Fruit fly (Drosophila melanogaster) whole organism, embryonic: ENCODE data around the gene drm.

Experiments used
- Ada2b ChIP-seq: fragments of 200-800 bp; sonication (Bioruptor generic); IDR thresholded peaks from 2 replicates; pipeline ENCODE4 v1.3.6; 2022; ENCODE audit warnings: missing biosample characterization, missing genetic modification characterization
- CG1024 ChIP-seq: fragments of 200-800 bp; sonication (Bioruptor generic); IDR thresholded peaks from 2 replicates; pipeline ENCODE4 v1.3.6; 2022; ENCODE audit warnings: missing biosample characterization, missing genetic modification characterization
- CG10366 ChIP-seq: fragments of 200-800 bp; sonication (Bioruptor generic); IDR thresholded peaks from 2 replicates; pipeline ENCODE4 v1.3.6; 2022; ENCODE audit warnings: missing biosample characterization, missing genetic modification characterization
- CG10654 ChIP-seq: fragments of 200-800 bp; sonication (Bioruptor generic); optimal IDR thresholded peaks from 2 replicates; lab custom pipeline; 2016; ENCODE audit warnings: missing biosample characterization, missing genetic modification characterization
- CG1233 ChIP-seq: fragments of 200-800 bp; sonication (Bioruptor generic); optimal IDR thresholded peaks from 4 replicates; lab custom pipeline; 2018; ENCODE audit warnings: missing biosample characterization, mild to moderate bottlenecking, missing genetic modification characterization
- CG12659 ChIP-seq: fragments of 200-800 bp; sonication (Bioruptor generic); optimal IDR thresholded peaks from 3 replicates; lab custom pipeline; 2017; ENCODE audit warnings: mild to moderate bottlenecking, missing biosample characterization, missing genetic modification reagents, missing genetic modification characterization
- CG16813 ChIP-seq: fragments of 200-800 bp; sonication (Bioruptor generic); IDR thresholded peaks from 3 replicates; pipeline ENCODE4 v1.3.6; 2022; ENCODE audit warnings: missing biosample characterization, missing genetic modification characterization; ENCODE audit not compliant: partially characterized antibody
- CG17612 ChIP-seq: fragments of 200-800 bp; sonication (Bioruptor generic); IDR thresholded peaks from 2 replicates; pipeline ENCODE4 v1.3.6; 2022; ENCODE audit warnings: missing biosample characterization, missing genetic modification characterization
- CG2712 ChIP-seq: fragments of 200-800 bp; optimal IDR thresholded peaks from 3 replicates; lab custom pipeline; 2019; ENCODE audit warnings: missing biosample characterization, mild to moderate bottlenecking, missing genetic modification characterization, moderate library complexity
- CG30020 ChIP-seq: fragments of 200-800 bp; optimal IDR thresholded peaks from 2 replicates; lab custom pipeline; 2019; ENCODE audit warnings: missing biosample characterization, mild to moderate bottlenecking, missing genetic modification characterization, moderate library complexity
- CG30403 ChIP-seq: fragments of 200-800 bp; sonication (Bioruptor generic); optimal IDR thresholded peaks from 3 replicates; lab custom pipeline; 2016; ENCODE audit warnings: missing biosample characterization, missing genetic modification characterization
- CG31365 ChIP-seq: fragments of 200-800 bp; sonication (Bioruptor generic); optimal IDR thresholded peaks from 2 replicates; lab custom pipeline; 2018; ENCODE audit warnings: missing biosample characterization, mild to moderate bottlenecking, missing genetic modification characterization
- CG32772 ChIP-seq: fragments of 200-800 bp; sonication (Bioruptor generic); IDR thresholded peaks from 2 replicates; pipeline ENCODE4 v1.3.6; 2022; ENCODE audit warnings: missing biosample characterization, missing genetic modification characterization
- CG3407 ChIP-seq: fragments of 200-800 bp; sonication (Bioruptor generic); optimal IDR thresholded peaks from 2 replicates; lab custom pipeline; 2018; ENCODE audit warnings: missing biosample characterization, mild to moderate bottlenecking, missing genetic modification characterization
- CG3838 ChIP-seq: fragments of 200-800 bp; sonication (Bioruptor generic); optimal IDR thresholded peaks from 3 replicates; lab custom pipeline; 2016; ENCODE audit warnings: missing biosample characterization, missing genetic modification characterization
- CG42726 ChIP-seq: fragments of 200-800 bp; sonication (Bioruptor generic); IDR thresholded peaks from 2 replicates; pipeline ENCODE4 v1.3.6; 2022; ENCODE audit warnings: missing biosample characterization, missing genetic modification characterization; ENCODE audit not compliant: partially characterized antibody
- CG43689 ChIP-seq: fragments of 200-800 bp; sonication (Bioruptor generic); IDR thresholded peaks from 2 replicates; pipeline ENCODE4 v1.3.6; 2022; ENCODE audit warnings: missing biosample characterization, missing genetic modification characterization
- CG6683 ChIP-seq: fragments of 200-800 bp; sonication (Bioruptor generic); optimal IDR thresholded peaks from 2 replicates; lab custom pipeline; 2017; ENCODE audit warnings: missing biosample characterization, mild to moderate bottlenecking, missing genetic modification characterization, missing genetic modification reagents
- CG7786 ChIP-seq: fragments of 200-800 bp; sonication (Bioruptor generic); optimal IDR thresholded peaks from 2 replicates; lab custom pipeline; 2016; ENCODE audit warnings: missing biosample characterization, missing genetic modification characterization
- CG9932 ChIP-seq: fragments of 200-800 bp; sonication (Bioruptor generic); IDR thresholded peaks from 2 replicates; pipeline ENCODE4 v1.3.6; 2022; ENCODE audit warnings: missing biosample characterization, missing genetic modification characterization
- CoRest ChIP-seq: fragments of 200-800 bp; sonication (Bioruptor generic); optimal IDR thresholded peaks from 3 replicates; lab custom pipeline; 2018; ENCODE audit warnings: missing biosample characterization, mild to moderate bottlenecking, missing genetic modification characterization, moderate library complexity
- Deaf1 ChIP-seq: fragments of 200-800 bp; optimal IDR thresholded peaks from 3 replicates; lab custom pipeline; 2019; ENCODE audit warnings: missing biosample characterization, mild to moderate bottlenecking, missing genetic modification characterization, moderate library complexity
- Gug ChIP-seq: fragments of 200-800 bp; sonication (Bioruptor generic); IDR thresholded peaks from 4 replicates; pipeline ENCODE4 v1.3.6; 2022; ENCODE audit warnings: missing biosample characterization, missing genetic modification characterization
- Hey ChIP-seq: fragments of 200-800 bp; sonication (Bioruptor generic); optimal IDR thresholded peaks from 3 replicates; lab custom pipeline; 2018; ENCODE audit warnings: missing biosample characterization, mild to moderate bottlenecking, missing genetic modification characterization
- Mrtf ChIP-seq: fragments of 200-800 bp; sonication (Bioruptor generic); IDR thresholded peaks from 3 replicates; pipeline ENCODE4 v1.3.6; 2022; ENCODE audit warnings: missing biosample characterization, missing genetic modification characterization
- NK7.1 ChIP-seq: fragments of 200-800 bp; sonication (Bioruptor generic); optimal IDR thresholded peaks from 3 replicates; lab custom pipeline; 2016; ENCODE audit warnings: missing biosample characterization, missing genetic modification characterization
- NfI ChIP-seq: fragments of 200-800 bp; sonication (Bioruptor generic); optimal IDR thresholded peaks from 3 replicates; lab custom pipeline; 2018; ENCODE audit warnings: missing biosample characterization, mild to moderate bottlenecking, missing genetic modification characterization, moderate library complexity
- Rx ChIP-seq: fragments of 200-800 bp; sonication (Bioruptor generic); IDR thresholded peaks from 2 replicates; pipeline ENCODE4 v1.3.6; 2022; ENCODE audit warnings: missing biosample characterization, missing genetic modification characterization
- Sox100B ChIP-seq: fragments of 200-800 bp; sonication (Bioruptor generic); optimal IDR thresholded peaks from 3 replicates; lab custom pipeline; 2018; ENCODE audit warnings: missing biosample characterization, mild to moderate bottlenecking, missing genetic modification characterization
- Ssrp ChIP-seq: fragments of 200-800 bp; sonication (Bioruptor generic); optimal IDR thresholded peaks from 2 replicates; lab custom pipeline; 2018; ENCODE audit warnings: missing biosample characterization, mild to moderate bottlenecking, missing genetic modification characterization, moderate library complexity
- TFAM ChIP-seq: fragments of 200-800 bp; sonication (Bioruptor generic); optimal IDR thresholded peaks from 2 replicates; lab custom pipeline; 2017; ENCODE audit warnings: missing biosample characterization, missing genetic modification characterization, inconsistent platforms
- bcd ChIP-seq: fragments of 200-800 bp; sonication (Bioruptor generic); optimal IDR thresholded peaks from 2 replicates; lab custom pipeline; 2017; ENCODE audit warnings: missing biosample characterization, mild to moderate bottlenecking, missing genetic modification characterization
- bigmax ChIP-seq: fragments of 200-800 bp; sonication (Bioruptor generic); optimal IDR thresholded peaks from 2 replicates; lab custom pipeline; 2018; ENCODE audit warnings: missing biosample characterization, mild to moderate bottlenecking, missing genetic modification characterization
- corto ChIP-seq: fragments of 200-800 bp; sonication (Bioruptor generic); optimal IDR thresholded peaks from 2 replicates; lab custom pipeline; 2016; ENCODE audit warnings: missing biosample characterization, mild to moderate bottlenecking, missing genetic modification characterization, moderate library complexity
- cwo ChIP-seq: fragments of 200-800 bp; sonication (Bioruptor generic); optimal IDR thresholded peaks from 3 replicates; lab custom pipeline; 2017; ENCODE audit warnings: missing biosample characterization, missing genetic modification characterization, mild to moderate bottlenecking, moderate library complexity, missing genetic modification reagents
- exex ChIP-seq: fragments of 200-800 bp; sonication (Bioruptor generic); optimal IDR thresholded peaks from 4 replicates; lab custom pipeline; 2018; ENCODE audit warnings: missing biosample characterization, mild to moderate bottlenecking, missing genetic modification characterization, moderate library complexity
- grau ChIP-seq: fragments of 200-800 bp; optimal IDR thresholded peaks from 3 replicates; lab custom pipeline; 2019; ENCODE audit warnings: missing biosample characterization, mild to moderate bottlenecking, missing genetic modification characterization, moderate library complexity
- lmd ChIP-seq: fragments of 200-800 bp; sonication (Bioruptor generic); IDR thresholded peaks from 2 replicates; pipeline ENCODE4 v1.3.6; 2022; ENCODE audit warnings: missing biosample characterization, missing genetic modification characterization
- lola ChIP-seq, 3 experiments: fragments of >200 bp in 2 of 3; fragments of 200-800 bp in 1 of 3; sonication (Bioruptor generic) in 1 of 3; optimal IDR thresholded peaks; 2 replicates each; lab custom pipeline; 2017 to 2019; ENCODE audit warnings: missing biosample characterization in 3 of 3, missing genetic modification characterization in 3 of 3, mild to moderate bottlenecking in 1 of 3, moderate library complexity in 1 of 3
- lov ChIP-seq, 2 experiments: fragments of 200-800 bp in 1 of 2; fragments of >200 bp in 1 of 2; sonication (Bioruptor generic) in 1 of 2; IDR thresholded peaks in 1 of 2; optimal IDR thresholded peaks in 1 of 2; 2 replicates in 1 of 2; 3 replicates in 1 of 2; pipeline versions ENCODE4 v1.3.6 to Lab custom; 2017 to 2022; ENCODE audit warnings: missing biosample characterization in 1 of 2, missing genetic modification characterization in 1 of 2
- maf-S ChIP-seq: fragments of 200-800 bp; sonication (Bioruptor generic); optimal IDR thresholded peaks from 2 replicates; lab custom pipeline; 2016; ENCODE audit warnings: missing biosample characterization, missing genetic modification characterization
- nau ChIP-seq: fragments of 200-800 bp; sonication (Bioruptor generic); optimal IDR thresholded peaks from 3 replicates; lab custom pipeline; 2017; ENCODE audit warnings: missing biosample characterization, mild to moderate bottlenecking, missing genetic modification characterization, missing genetic modification reagents
- nmo ChIP-seq: fragments of 200-800 bp; sonication (Bioruptor generic); optimal IDR thresholded peaks from 2 replicates; lab custom pipeline; 2018; ENCODE audit warnings: missing biosample characterization, mild to moderate bottlenecking, missing genetic modification characterization, moderate library complexity
- pb ChIP-seq: fragments of 200-800 bp; sonication (Bioruptor generic); optimal IDR thresholded peaks from 3 replicates; lab custom pipeline; 2016; ENCODE audit warnings: missing biosample characterization, missing genetic modification characterization
- ranshi ChIP-seq: fragments of 200-800 bp; sonication (Bioruptor generic); IDR thresholded peaks from 2 replicates; pipeline ENCODE4 v1.3.6; 2022; ENCODE audit warnings: missing biosample characterization, missing genetic modification characterization
- shn ChIP-seq: fragments of 200-800 bp; sonication (Bioruptor generic); optimal IDR thresholded peaks from 3 replicates; lab custom pipeline; 2016; ENCODE audit warnings: missing biosample characterization, missing genetic modification characterization
- sob ChIP-seq: fragments of 200-800 bp; sonication (Bioruptor generic); IDR thresholded peaks from 2 replicates; pipeline ENCODE4 v1.3.6; 2022; ENCODE audit warnings: missing biosample characterization, missing genetic modification characterization
- tup ChIP-seq: fragments of 200-800 bp; sonication (Bioruptor generic); optimal IDR thresholded peaks from 2 replicates; lab custom pipeline; 2016; ENCODE audit warnings: missing biosample characterization, mild to moderate bottlenecking, missing genetic modification characterization, moderate library complexity
- tx ChIP-seq: fragments of 200-800 bp; sonication (Bioruptor generic); optimal IDR thresholded peaks from 2 replicates; lab custom pipeline; 2016; ENCODE audit warnings: missing biosample characterization, missing genetic modification characterization
- unc-4 ChIP-seq: fragments of 200-800 bp; sonication (Bioruptor generic); IDR thresholded peaks from 2 replicates; pipeline ENCODE4 v1.3.6; 2022; ENCODE audit warnings: missing biosample characterization, missing genetic modification characterization; ENCODE audit not compliant: partially characterized antibody

The drm gene

DNA sequence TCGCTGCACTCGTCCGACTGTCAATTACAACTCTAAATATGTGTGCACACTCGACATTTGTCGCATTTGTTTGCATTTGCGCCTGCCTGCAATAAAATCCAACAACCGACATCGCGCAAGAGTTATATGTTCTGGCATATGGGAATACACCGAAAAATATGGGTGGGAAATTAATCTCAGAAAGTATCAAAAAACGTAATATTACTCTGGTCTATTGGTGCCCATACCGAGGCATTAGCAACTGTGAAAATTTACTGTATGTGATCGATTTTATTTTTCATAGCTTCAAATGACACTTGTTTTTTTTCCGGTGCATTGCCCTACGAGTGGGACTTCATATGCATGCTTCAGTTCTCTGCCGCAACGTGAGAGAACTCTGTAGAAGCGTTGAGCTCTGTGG is 34.9 kb downstream of the drm start (continued):
- TF ChIP-seq CG9932 (GFP tag; lab: Robert Waterston, UW), result no peak
- peak; percentile 52; the same call in 1 of the 3 replicates for TF ChIP-seq Mrtf (GFP tag; lab: Robert Waterston, UW)
- TF ChIP-seq CG1233 (GFP tag; lab: Kevin White, UChicago), result peak; percentile 51
- TF ChIP-seq shn, result peak; percentile 55
- peak; percentile 27 for TF ChIP-seq Hey
- TF ChIP-seq nmo (GFP tag; lab: Kevin White, UChicago), result peak; percentile 90
- no peak for TF ChIP-seq bigmax (GFP tag; lab: Kevin White, UChicago)
- TF ChIP-seq Gug (GFP tag; lab: Robert Waterston, UW), result peak; percentile 78; the same call in 3 of the 4 replicates
- TF ChIP-seq NfI (GFP tag; lab: Kevin White, UChicago), result peak; percentile 69
- TF ChIP-seq NK7.1 (GFP tag; lab: Kevin White, UChicago), result peak; percentile 64
- no peak; the same call in 1 of the 2 replicates for TF ChIP-seq CG17612
- peak; percentile 65 for TF ChIP-seq CG7786 (GFP tag; lab: Kevin White, UChicago)
- TF ChIP-seq CG12659 (GFP tag; lab: Kevin White, UChicago), result peak; percentile 35
- TF ChIP-seq grau (tag; lab: Kevin White, UChicago), result peak; percentile 76
- peak; percentile 81 for TF ChIP-seq CG32772 (GFP tag; lab: Robert Waterston, UW)
- TF ChIP-seq corto (GFP tag; lab: Kevin White, UChicago), result no peak
- TF ChIP-seq CG43689, result 0 out of 2 replicates have a peak, but pooled peaks have one; percentile 20
- TF ChIP-seq tx (GFP tag; lab: Kevin White, UChicago), result peak; percentile 36
- TF ChIP-seq CoRest (tag; lab: Kevin White, UChicago), result peak; percentile 80
- no peak for TF ChIP-seq exex (tag; lab: Kevin White, UChicago)
- peak; percentile 81 for TF ChIP-seq CG10366
- peak; percentile 23 for TF ChIP-seq Deaf1 (tag; lab: Kevin White, UChicago)
- no peak for TF ChIP-seq CG30020 (tag; lab: Kevin White, UChicago)
- no peak for TF ChIP-seq unc-4 (GFP tag; lab: Robert Waterston, UW)
- TF ChIP-seq lmd (GFP tag; lab: Robert Waterston, UW), result peak; percentile 74
- TF ChIP-seq CG6683, result no peak
- TF ChIP-seq CG10654, result peak; percentile 77
- TF ChIP-seq CG1024, result peak; percentile 75
- TF ChIP-seq CG42726, result no peak
- TF ChIP-seq Ada2b (GFP tag; lab: Robert Waterston, UW), result peak; percentile 83
- peak in 1 of 3 experiments; percentile 87 for TF ChIP-seq lola (GFP tag; optimal IDR thresholded peaks at IDR 0.05; lab: Kevin White, UChicago)
- TF ChIP-seq Sox100B (GFP tag; lab: Kevin White, UChicago), result peak; percentile 62
- peak; percentile 84 for TF ChIP-seq Rx (GFP tag; lab: Robert Waterston, UW)
- no peak for TF ChIP-seq CG16813
- peak; percentile 66 for TF ChIP-seq CG3407 (GFP tag; lab: Kevin White, UChicago)
- peak; percentile 88 for TF ChIP-seq CG2712 (tag; lab: Kevin White, UChicago)
- peak; percentile 90 for TF ChIP-seq sob (GFP tag; lab: Robert Waterston, UW)
- peak; percentile 38 for TF ChIP-seq maf-S (GFP tag; lab: Kevin White, UChicago)
- TF ChIP-seq TFAM (GFP tag; lab: Kevin White, UChicago), result peak; percentile 23
- TF ChIP-seq ranshi (GFP tag; lab: Robert Waterston, UW), result peak; percentile 79
- TF ChIP-seq CG30403 (GFP tag; lab: Kevin White, UChicago), result peak; percentile 65
- TF ChIP-seq tup (GFP tag; lab: Kevin White, UChicago), result peak; percentile 27
- TF ChIP-seq Ssrp, result peak; percentile 87
- peak; percentile 18 for TF ChIP-seq CG31365
- TF ChIP-seq CG3838 (GFP tag; lab: Kevin White, UChicago), result no peak
- no peak for TF ChIP-seq cwo (GFP tag; lab: Kevin White, UChicago)
- peak; percentile 70 for TF ChIP-seq bcd (GFP tag; lab: Kevin White, UChicago)
- no peak for TF ChIP-seq lov (optimal IDR thresholded peaks at IDR 0.05; lab: Kevin White, UChicago)
- TF ChIP-seq lov (GFP tag; IDR thresholded peaks at IDR 0.05; lab: Robert Waterston, UW), result peak; percentile 84
- peak; percentile 7 for TF ChIP-seq nau (GFP tag; lab: Kevin White, UChicago)
- peak; percentile 68 for TF ChIP-seq pb
